Worm (Caenorhabditis elegans) whole organism, dauer: ENCODE results near the gene lin-31.

Experiments
- unc-62 ChIP-seq: sonication (generic microtip); optimal IDR thresholded peaks from 2 replicates; lab custom pipeline; 2017; ENCODE audit warnings: missing biosample characterization, missing genetic modification reagents, missing genetic modification characterization

The lin-31 gene

ce11 chrII:3959432-3960102, 22.8 kb upstream of the lin-31 start:
- no peak for TF ChIP-seq unc-62 (GFP tag; lab: Kevin White, UChicago)

ce11 chrII:3960276-3960675, 22.1 kb upstream of the lin-31 start:
- TF ChIP-seq unc-62 (GFP tag; lab: Kevin White, UChicago), result no peak

- no peak for TF ChIP-seq unc-62 (GFP tag; lab: Kevin White, UChicago)
Observed at ce11 chrII:3961256-3961655, 21.1 kb upstream of the lin-31 start.

ce11 chrII:3964302-3964885, 18.0 kb upstream of the lin-31 start:
- no peak for TF ChIP-seq unc-62 (GFP tag; lab: Kevin White, UChicago)

ce11 chrII:3965665-3966416, 16.5 kb upstream of the lin-31 start:
- no peak for TF ChIP-seq unc-62 (GFP tag; lab: Kevin White, UChicago)

- no peak for TF ChIP-seq unc-62 (GFP tag; lab: Kevin White, UChicago)
Observed at ce11 chrII:3967061-3967460, 15.3 kb upstream of the lin-31 start.

- no peak for TF ChIP-seq unc-62 (GFP tag; lab: Kevin White, UChicago)
Observed at ce11 chrII:3968070-3968469, 14.3 kb upstream of the lin-31 start.

- TF ChIP-seq unc-62 (GFP tag; lab: Kevin White, UChicago), result no peak
Observed at ce11 chrII:3968808-3969207, 13.5 kb upstream of the lin-31 start.

- TF ChIP-seq unc-62 (GFP tag; lab: Kevin White, UChicago), result no peak
Observed at ce11 chrII:3972153-3972552, 10.2 kb upstream of the lin-31 start, which contains the start of gene K10G6.9. Gene K10G6.9 (plus strand): TSS chrII:3972262.

ce11 chrII:3974953-3975352, 7.4 kb upstream of the lin-31 start, which contains the start of gene cank-26:
Gene cank-26 (minus strand): TSS chrII:3975065.
- no peak for TF ChIP-seq unc-62 (GFP tag; lab: Kevin White, UChicago)

- TF ChIP-seq unc-62 (GFP tag; lab: Kevin White, UChicago), result no peak
Observed at ce11 chrII:3975942-3976341, 6.4 kb upstream of the lin-31 start, which contains the start of gene dos-2. Gene dos-2 (plus strand): TSS chrII:3976242.

- TF ChIP-seq unc-62 (GFP tag; lab: Kevin White, UChicago), result no peak
Observed at ce11 chrII:3978198-3978597, 4.2 kb upstream of the lin-31 start.

ce11 chrII:3980373-3980772, 2.0 kb upstream of the lin-31 start:
- TF ChIP-seq unc-62 (GFP tag; lab: Kevin White, UChicago), result no peak

- no peak for TF ChIP-seq unc-62 (GFP tag; lab: Kevin White, UChicago)
Observed at ce11 chrII:3984242-3984641, 1.9 kb downstream of the lin-31 start.

- TF ChIP-seq unc-62 (GFP tag; lab: Kevin White, UChicago), result no peak
Observed at ce11 chrII:3986906-3987305, 4.6 kb downstream of the lin-31 start, which contains the start of gene K10G6.5. Gene K10G6.5 (plus strand): TSS chrII:3987250.
